Worm (Caenorhabditis elegans) whole organism, young adult: ENCODE results near the gene H12I13.6.
A peak's percentile ranks its signal among the peaks of the same experiment; 100 is the strongest.

ENCODE experiments used
- B0336.3 ChIP-seq: fragments of 200-800 bp; sonication (Bioruptor generic); IDR thresholded peaks from 2 replicates; pipeline ENCODE4 v1.3.6; 2022; ENCODE audit warnings: missing genetic modification characterization, missing compliant biosample characterization
- C06A6.2 ChIP-seq: fragments of 200-800 bp; sonication (Bioruptor generic); conservative IDR thresholded peaks from 2 replicates; pipeline ENCODE4 v1.3.6; 2022; ENCODE audit warnings: missing genetic modification characterization, missing compliant biosample characterization
- C17E4.6 ChIP-seq: fragments of 200-800 bp; sonication (Bioruptor generic); IDR thresholded peaks from 2 replicates; pipeline ENCODE4 v1.3.6; 2022; ENCODE audit warnings: missing genetic modification reagents, missing genetic modification characterization, missing compliant biosample characterization
- F10E7.11 ChIP-seq: sonication (generic microtip); optimal IDR thresholded peaks from 2 replicates; lab custom pipeline; 2017; ENCODE audit warnings: mild to moderate bottlenecking, missing genetic modification characterization, moderate library complexity, missing compliant biosample characterization
- F22D6.2 ChIP-seq: sonication (generic microtip); optimal IDR thresholded peaks from 2 replicates; lab custom pipeline; 2016; ENCODE audit warnings: mild to moderate bottlenecking, missing genetic modification characterization, missing compliant biosample characterization
- F23B12.7 ChIP-seq: sonication (generic microtip); optimal IDR thresholded peaks from 2 replicates; lab custom pipeline; 2017; ENCODE audit warnings: missing genetic modification characterization, mild to moderate bottlenecking, missing compliant biosample characterization, antibody characterized with exemption, moderate library complexity; ENCODE audit not compliant: insufficient read depth
- F33H1.4 ChIP-seq: fragments of 200-800 bp; sonication (Bioruptor generic); IDR thresholded peaks from 2 replicates; pipeline ENCODE4 v1.3.6; 2022; ENCODE audit warnings: missing genetic modification reagents, missing genetic modification characterization, missing compliant biosample characterization
- F52B5.7 ChIP-seq: sonication (generic microtip); optimal IDR thresholded peaks from 2 replicates; lab custom pipeline; 2016; ENCODE audit warnings: mild to moderate bottlenecking, missing genetic modification characterization, missing compliant biosample characterization
- F55B11.4 ChIP-seq: sonication (generic microtip); optimal IDR thresholded peaks from 2 replicates; lab custom pipeline; 2016; ENCODE audit warnings: missing compliant biosample characterization, missing genetic modification characterization, borderline replicate concordance; ENCODE audit not compliant: insufficient read depth
- F57A8.1 ChIP-seq: fragments of 200-800 bp; sonication (Bioruptor generic); optimal IDR thresholded peaks from 2 replicates; lab custom pipeline; 2018; ENCODE audit warnings: mild to moderate bottlenecking, missing genetic modification characterization, moderate library complexity, missing compliant biosample characterization
- K12H6.12 ChIP-seq: fragments of 200-800 bp; sonication (Bioruptor generic); optimal IDR thresholded peaks from 2 replicates; lab custom pipeline; 2018; ENCODE audit warnings: mild to moderate bottlenecking, missing genetic modification characterization, missing compliant biosample characterization
- Y53F4B.3 ChIP-seq: fragments of 200-800 bp; sonication (Bioruptor generic); IDR thresholded peaks from 2 replicates; pipeline ENCODE4 v1.3.6; 2022; ENCODE audit warnings: missing genetic modification reagents, missing genetic modification characterization, missing compliant biosample characterization
- Y95B8A.8 ChIP-seq: fragments of 200-800 bp; sonication (Bioruptor generic); IDR thresholded peaks from 2 replicates; pipeline ENCODE4 v1.3.6; 2022; ENCODE audit warnings: missing genetic modification reagents, missing genetic modification characterization, missing compliant biosample characterization
- akir-1 ChIP-seq: fragments of 200-800 bp; sonication (Bioruptor generic); optimal IDR thresholded peaks from 2 replicates; lab custom pipeline; 2018; ENCODE audit warnings: mild to moderate bottlenecking, missing genetic modification characterization, moderate library complexity, missing compliant biosample characterization
- aptf-2 ChIP-seq: fragments of 200-800 bp; sonication (Bioruptor generic); conservative IDR thresholded peaks from 2 replicates; pipeline ENCODE4 v1.3.6; 2022; ENCODE audit warnings: missing genetic modification reagents, missing genetic modification characterization, missing compliant biosample characterization
- atf-7 ChIP-seq: sonication (generic microtip); optimal IDR thresholded peaks from 2 replicates; lab custom pipeline; 2017; ENCODE audit warnings: mild to moderate bottlenecking, missing genetic modification characterization, missing compliant biosample characterization
- ccch-3 ChIP-seq: fragments of 200-800 bp; sonication (Bioruptor generic); optimal IDR thresholded peaks from 2 replicates; lab custom pipeline; 2018; ENCODE audit warnings: mild to moderate bottlenecking, missing genetic modification characterization, missing compliant biosample characterization
- cebp-1 ChIP-seq, 2 experiments: fragments of 200-800 bp in 1 of 2; sonication (Bioruptor generic) in 1 of 2; sonication (generic microtip) in 1 of 2; IDR thresholded peaks in 1 of 2; optimal IDR thresholded peaks in 1 of 2; 2 replicates each; pipeline versions ENCODE4 v1.3.6 to Lab custom; 2017 to 2022; ENCODE audit warnings: missing compliant biosample characterization in 2 of 2, missing genetic modification characterization in 2 of 2, mild to moderate bottlenecking in 1 of 2, missing genetic modification reagents in 1 of 2, moderate library complexity in 1 of 2
- ceh-100 ChIP-seq: fragments of 200-800 bp; sonication (Bioruptor generic); IDR thresholded peaks from 2 replicates; pipeline ENCODE4 v1.3.6; 2022; ENCODE audit warnings: missing genetic modification reagents, missing genetic modification characterization, missing compliant biosample characterization
- ceh-58 ChIP-seq: fragments of 200-800 bp; sonication (Bioruptor generic); IDR thresholded peaks from 2 replicates; pipeline ENCODE4 v1.3.6; 2022; ENCODE audit warnings: missing genetic modification characterization, missing compliant biosample characterization
- ceh-79 ChIP-seq: sonication (generic microtip); optimal IDR thresholded peaks from 2 replicates; lab custom pipeline; 2017; ENCODE audit warnings: mild to moderate bottlenecking, missing genetic modification characterization, missing compliant biosample characterization
- chd-7 ChIP-seq: sonication (generic microtip); optimal IDR thresholded peaks from 2 replicates; lab custom pipeline; 2016; ENCODE audit warnings: mild to moderate bottlenecking, missing genetic modification characterization, moderate library complexity, missing compliant biosample characterization
- egl-18 ChIP-seq: fragments of 200-800 bp; sonication (Bioruptor generic); IDR thresholded peaks from 2 replicates; pipeline ENCODE4 v1.3.6; 2022; ENCODE audit warnings: missing genetic modification reagents, missing genetic modification characterization, missing compliant biosample characterization
- egl-44 ChIP-seq: fragments of 200-800 bp; sonication (Bioruptor generic); IDR thresholded peaks from 2 replicates; pipeline ENCODE4 v1.3.6; 2022; ENCODE audit warnings: missing genetic modification reagents, missing genetic modification characterization, missing compliant biosample characterization
- ekl-4 ChIP-seq: fragments of 200-800 bp; sonication (Bioruptor generic); IDR thresholded peaks from 2 replicates; pipeline ENCODE4 v1.3.6; 2022; ENCODE audit warnings: missing genetic modification reagents, missing genetic modification characterization, missing compliant biosample characterization
- hmg-20 ChIP-seq: fragments of 200-800 bp; sonication (Bioruptor generic); IDR thresholded peaks from 2 replicates; pipeline ENCODE4 v1.3.6; 2022; ENCODE audit warnings: missing genetic modification reagents, missing genetic modification characterization, missing compliant biosample characterization
- lag-1 ChIP-seq: fragments of 200-800 bp; sonication (Bioruptor generic); IDR thresholded peaks from 2 replicates; pipeline ENCODE4 v1.3.6; 2022; ENCODE audit warnings: missing genetic modification reagents, missing genetic modification characterization, missing compliant biosample characterization
- let-607 ChIP-seq, 2 experiments: fragments of 200-800 bp in 1 of 2; sonication (Bioruptor generic) in 1 of 2; sonication (generic microtip) in 1 of 2; optimal IDR thresholded peaks; 2 replicates each; lab custom pipeline; 2016 to 2018; ENCODE audit warnings: mild to moderate bottlenecking in 2 of 2, missing compliant biosample characterization in 2 of 2, missing genetic modification characterization in 2 of 2, moderate library complexity in 2 of 2, missing genotype in 1 of 2
- lin-26 ChIP-seq: fragments of 200-800 bp; sonication (Bioruptor generic); IDR thresholded peaks from 2 replicates; pipeline ENCODE4 v1.3.6; 2022; ENCODE audit warnings: missing genetic modification reagents, missing genetic modification characterization, missing compliant biosample characterization
- lin-54 ChIP-seq: fragments of 200-800 bp; sonication (Bioruptor generic); optimal IDR thresholded peaks from 2 replicates; lab custom pipeline; 2018; ENCODE audit warnings: mild to moderate bottlenecking, missing genetic modification characterization, missing compliant biosample characterization
- lir-1 ChIP-seq: fragments of 200-800 bp; sonication (Bioruptor generic); conservative IDR thresholded peaks from 2 replicates; pipeline ENCODE4 v1.3.6; 2022; ENCODE audit warnings: missing genetic modification reagents, missing genetic modification characterization, missing compliant biosample characterization
- lsl-1 ChIP-seq: fragments of 200-800 bp; sonication (Bioruptor generic); optimal IDR thresholded peaks from 2 replicates; lab custom pipeline; 2018; ENCODE audit warnings: mild to moderate bottlenecking, missing genetic modification characterization, moderate library complexity, missing compliant biosample characterization
- madf-6 ChIP-seq: fragments of 200-800 bp; sonication (Bioruptor generic); IDR thresholded peaks from 2 replicates; pipeline ENCODE4 v1.3.6; 2022; ENCODE audit warnings: missing genetic modification reagents, missing genetic modification characterization, missing compliant biosample characterization
- madf-8 ChIP-seq: fragments of 200-800 bp; sonication (Bioruptor generic); conservative IDR thresholded peaks from 2 replicates; pipeline ENCODE4 v1.3.6; 2022; ENCODE audit warnings: missing genetic modification reagents, missing genetic modification characterization, missing compliant biosample characterization
- mcd-1 ChIP-seq: fragments of 200-800 bp; sonication (Bioruptor generic); IDR thresholded peaks from 2 replicates; pipeline ENCODE4 v1.3.6; 2022; ENCODE audit warnings: missing genetic modification reagents, missing genetic modification characterization, missing compliant biosample characterization
- nfyb-1 ChIP-seq: fragments of 200-800 bp; sonication (Bioruptor generic); IDR thresholded peaks from 2 replicates; pipeline ENCODE4 v1.3.6; 2022; ENCODE audit warnings: missing genetic modification reagents, missing genetic modification characterization, missing compliant biosample characterization
- nhr-179 ChIP-seq: sonication (generic microtip); optimal IDR thresholded peaks from 2 replicates; lab custom pipeline; 2016; ENCODE audit warnings: mild to moderate bottlenecking, missing genetic modification characterization, missing compliant biosample characterization
- rcor-1 ChIP-seq: fragments of 200-800 bp; sonication (Bioruptor generic); IDR thresholded peaks from 2 replicates; pipeline ENCODE4 v1.3.6; 2022; ENCODE audit warnings: missing genetic modification reagents, missing genetic modification characterization, missing compliant biosample characterization
- rec-8 ChIP-seq, 2 experiments: sonication (generic microtip); optimal IDR thresholded peaks; 2 replicates each; lab custom pipeline; 2016; ENCODE audit warnings: mild to moderate bottlenecking in 2 of 2, missing genetic modification characterization in 2 of 2, missing genetic modification reagents in 2 of 2, missing genotype in 2 of 2, missing biosample characterization in 1 of 2, missing compliant biosample characterization in 1 of 2, moderate library complexity in 1 of 2
- rpc-1 ChIP-seq, 2 experiments: fragments of 150-350 bp in 1 of 2; sonication (generic microtip) in 1 of 2; optimal IDR thresholded peaks; 2 replicates each; lab custom pipeline; 2014 to 2018; ENCODE audit warnings: missing biosample characterization in 1 of 2, missing genetic modification characterization in 1 of 2, missing genetic modification reagents in 1 of 2, missing genotype in 1 of 2
- snpc-1.3 ChIP-seq: sonication (generic microtip); optimal IDR thresholded peaks from 2 replicates; lab custom pipeline; 2017; ENCODE audit warnings: missing genetic modification characterization, mild to moderate bottlenecking, missing compliant biosample characterization, antibody characterized with exemption, moderate library complexity, missing genotype, missing genetic modification reagents; ENCODE audit not compliant: insufficient read depth
- somi-1 ChIP-seq: fragments of 200-800 bp; sonication (Bioruptor generic); optimal IDR thresholded peaks from 2 replicates; lab custom pipeline; 2018; ENCODE audit warnings: mild to moderate bottlenecking, missing genetic modification characterization, missing compliant biosample characterization
- sptf-2 ChIP-seq: fragments of 200-800 bp; sonication (Bioruptor generic); optimal IDR thresholded peaks from 2 replicates; lab custom pipeline; 2018; ENCODE audit warnings: mild to moderate bottlenecking, missing genetic modification characterization, missing compliant biosample characterization
- unc-130 ChIP-seq: sonication (generic microtip); optimal IDR thresholded peaks from 2 replicates; lab custom pipeline; 2016; ENCODE audit warnings: missing genetic modification reagents, missing genetic modification characterization, missing compliant biosample characterization
- unc-62 ChIP-seq: fragments of 150-350 bp; optimal IDR thresholded peaks from 2 replicates; lab custom pipeline; 2014; ENCODE audit warnings: missing biosample characterization, missing genetic modification reagents, missing genetic modification characterization
- zfh-2 ChIP-seq: fragments of 200-800 bp; sonication (Bioruptor generic); conservative IDR thresholded peaks from 2 replicates; pipeline ENCODE4 v1.3.6; 2022; ENCODE audit warnings: missing genetic modification reagents, missing genetic modification characterization, missing compliant biosample characterization
- ztf-22 ChIP-seq: fragments of 200-800 bp; sonication (Bioruptor generic); optimal IDR thresholded peaks from 2 replicates; lab custom pipeline; 2018; ENCODE audit warnings: mild to moderate bottlenecking, missing genetic modification characterization, moderate library complexity, missing compliant biosample characterization
- ztf-26 ChIP-seq: sonication (generic microtip); optimal IDR thresholded peaks from 2 replicates; lab custom pipeline; 2017; ENCODE audit warnings: missing genetic modification characterization, missing compliant biosample characterization

The H12I13.6 gene

ce11 chrII:6061495-6061894 is 16.2 kb upstream of the H12I13.6 start (continued):
- TF ChIP-seq ccch-3 (GFP tag; lab: Kevin White, UChicago) (peak; percentile 56), snpc-1.3 (peak; percentile 9), rcor-1 (GFP tag; lab: Robert Waterston, UW) (peak; percentile 25; the same call in 1 of the 2 replicates), sptf-2 (GFP tag; lab: Kevin White, UChicago) (no peak), F23B12.7 (tag; lab: Kevin White, UChicago) (no peak), C06A6.2 (no peak), nhr-179 (tag; lab: Kevin White, UChicago) (no peak), atf-7 (no peak), Y95B8A.8 (GFP tag; lab: Robert Waterston, UW) (0 out of 2 replicates have a peak, but pooled peaks have one; percentile 33), madf-6 (GFP tag; lab: Robert Waterston, UW) (peak; percentile 75), ceh-100 (GFP tag; lab: Robert Waterston, UW) (peak; percentile 62), F55B11.4 (tag; lab: Kevin White, UChicago) (no peak), unc-62 (GFP tag; lab: Kevin White, UChicago) (no peak), mcd-1 (peak; percentile 73), K12H6.12 (tag; lab: Kevin White, UChicago) (peak; percentile 41), ztf-26 (tag; lab: Kevin White, UChicago) (no peak), unc-130 (peak; percentile 69), ceh-58 (GFP tag; lab: Robert Waterston, UW) (no peak), B0336.3 (GFP tag; lab: Robert Waterston, UW) (no peak), madf-8 (peak; percentile 22; the same call in 1 of the 2 replicates), somi-1 (GFP tag; lab: Kevin White, UChicago) (no peak), F52B5.7 (tag; lab: Kevin White, UChicago) (no peak), lin-26 (no peak), F33H1.4 (GFP tag; lab: Robert Waterston, UW) (peak; percentile 42), lir-1 (peak; percentile 59; the same call in 1 of the 2 replicates), rpc-1 (optimal IDR thresholded peaks at IDR 0.05; lab: Kevin White, UChicago) (no peak), rpc-1 (tag; optimal IDR thresholded peaks at IDR 0.05; lab: Kevin White, UChicago) (no peak), F10E7.11 (tag; lab: Kevin White, UChicago) (no peak), F57A8.1 (GFP tag; lab: Kevin White, UChicago) (no peak), egl-18 (GFP tag; lab: Robert Waterston, UW) (no peak), lin-54 (peak; percentile 91), rec-8 (tag; optimal IDR thresholded peaks at IDR 0.05; lab: Kevin White, UChicago) (peak in 1 of 2 experiments; percentile 56), let-607 (tag; optimal IDR thresholded peaks at IDR 0.05; lab: Kevin White, UChicago) (peak in 1 of 2 experiments; percentile 72), ztf-22 (no peak), zfh-2 (GFP tag; lab: Robert Waterston, UW) (no peak), lag-1 (GFP tag; lab: Robert Waterston, UW) (no peak), aptf-2 (GFP tag; lab: Robert Waterston, UW) (peak; percentile 79), lsl-1 (GFP tag; lab: Kevin White, UChicago) (peak; percentile 24)

DNA sequence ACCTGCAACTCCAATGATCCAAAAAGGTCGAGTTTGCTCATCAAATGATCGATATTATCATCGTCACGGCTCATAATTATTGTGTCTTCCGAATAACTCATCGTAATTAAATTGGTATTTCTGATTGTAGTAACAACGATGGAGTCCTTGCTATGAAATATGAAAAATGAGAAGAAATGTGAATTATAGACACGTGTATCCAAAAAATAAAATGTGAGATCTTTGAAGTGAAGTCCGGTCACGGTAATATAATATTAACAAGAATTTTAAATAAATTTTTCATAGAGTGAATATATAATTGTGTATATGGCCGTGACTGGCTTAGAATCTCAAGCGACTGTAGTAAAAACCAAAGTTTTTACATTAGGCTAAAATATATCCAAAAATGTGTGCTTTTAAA is 10.6 kb upstream of the H12I13.6 start, which contains the start of gene H12I13.1:
Gene H12I13.1 (minus strand): TSS at position 101 of the 400 bp plus-strand sequence.
- TF ChIP-seq egl-44 (GFP tag; lab: Robert Waterston, UW) (no peak), akir-1 (GFP tag; lab: Kevin White, UChicago) (no peak), F10E7.11 (tag; lab: Kevin White, UChicago) (no peak), chd-7 (no peak), ceh-79 (tag; lab: Kevin White, UChicago) (no peak), F22D6.2 (no peak), hmg-20 (GFP tag; lab: Robert Waterston, UW) (no peak), C17E4.6 (GFP tag; lab: Robert Waterston, UW) (no peak), F57A8.1 (GFP tag; lab: Kevin White, UChicago) (no peak), cebp-1 (GFP tag; IDR thresholded peaks at IDR 0.05; lab: Robert Waterston, UW) (no peak), cebp-1 (tag; optimal IDR thresholded peaks at IDR 0.05; lab: Kevin White, UChicago) (no peak), nfyb-1 (no peak), ekl-4 (no peak), Y53F4B.3 (GFP tag; lab: Robert Waterston, UW) (no peak)
